Fruit fly (Drosophila melanogaster) whole organism, embryonic: ENCODE data around the gene hob.

Experiments
- Abd-B ChIP-seq: fragments of 200-800 bp; sonication (Bioruptor generic); optimal IDR thresholded peaks from 2 replicates; lab custom pipeline; 2018; ENCODE audit warnings: missing biosample characterization, mild to moderate bottlenecking, missing genetic modification characterization, moderate library complexity
- Aef1 ChIP-seq: fragments of 200-800 bp; sonication (Bioruptor generic); IDR thresholded peaks from 3 replicates; pipeline ENCODE4 v1.3.6; 2022; ENCODE audit warnings: missing biosample characterization, missing genetic modification characterization
- C15 ChIP-seq: fragments of 200-800 bp; sonication (Bioruptor generic); IDR thresholded peaks from 3 replicates; pipeline ENCODE4 v1.3.6; 2022; ENCODE audit warnings: missing biosample characterization, missing genetic modification characterization
- CG11085 ChIP-seq: fragments of 200-800 bp; sonication (Bioruptor generic); IDR thresholded peaks from 2 replicates; pipeline ENCODE4 v1.3.6; 2022; ENCODE audit warnings: missing biosample characterization, missing genetic modification characterization
- CG12104 ChIP-seq: fragments of 200-800 bp; sonication (Bioruptor generic); optimal IDR thresholded peaks from 3 replicates; lab custom pipeline; 2016; ENCODE audit warnings: missing biosample characterization, missing genetic modification characterization
- CG15269 ChIP-seq: fragments of 200-800 bp; sonication (Bioruptor generic); optimal IDR thresholded peaks from 2 replicates; lab custom pipeline; 2018; ENCODE audit warnings: missing biosample characterization, mild to moderate bottlenecking, missing genetic modification characterization, moderate library complexity
- CG16779 ChIP-seq: fragments of 200-800 bp; sonication (Bioruptor generic); IDR thresholded peaks from 2 replicates; pipeline ENCODE4 v1.3.6; 2022; ENCODE audit warnings: missing biosample characterization, missing genetic modification characterization
- CG17328 ChIP-seq: fragments of 200-800 bp; sonication (Bioruptor generic); IDR thresholded peaks from 2 replicates; pipeline ENCODE4 v1.3.6; 2022; ENCODE audit warnings: missing biosample characterization, missing genetic modification characterization
- CG2129 ChIP-seq: fragments of 200-800 bp; sonication (Bioruptor generic); IDR thresholded peaks from 2 replicates; pipeline ENCODE4 v1.3.6; 2022; ENCODE audit warnings: missing biosample characterization, missing genetic modification characterization; ENCODE audit not compliant: partially characterized antibody
- CG31441 ChIP-seq: fragments of 200-800 bp; sonication (Bioruptor generic); IDR thresholded peaks from 2 replicates; pipeline ENCODE4 v1.3.6; 2022; ENCODE audit warnings: missing biosample characterization, missing genetic modification characterization
- CG3281 ChIP-seq: fragments of 200-800 bp; sonication (Bioruptor generic); optimal IDR thresholded peaks from 3 replicates; lab custom pipeline; 2017; ENCODE audit warnings: missing biosample characterization, mild to moderate bottlenecking, missing genetic modification characterization
- CG6689 ChIP-seq: fragments of 200-800 bp; sonication (Bioruptor generic); IDR thresholded peaks from 2 replicates; pipeline ENCODE4 v1.3.6; 2022; ENCODE audit warnings: missing biosample characterization, missing genetic modification characterization
- CG6765 ChIP-seq: fragments of 200-800 bp; sonication (Bioruptor generic); optimal IDR thresholded peaks from 3 replicates; lab custom pipeline; 2017; ENCODE audit warnings: missing biosample characterization, mild to moderate bottlenecking, missing genetic modification characterization
- CG7839 ChIP-seq: fragments of 200-800 bp; sonication (Bioruptor generic); optimal IDR thresholded peaks from 3 replicates; lab custom pipeline; 2018; ENCODE audit warnings: missing biosample characterization, mild to moderate bottlenecking, missing genetic modification characterization, moderate library complexity
- CG8290 ChIP-seq, 3 experiments: fragments of 200-800 bp; sonication (Bioruptor generic); optimal IDR thresholded peaks; 2 replicates each; lab custom pipeline; 2016 to 2019; ENCODE audit warnings: missing biosample characterization in 3 of 3, missing genetic modification characterization in 3 of 3, mild to moderate bottlenecking in 2 of 3, moderate library complexity in 1 of 3
- CTCF ChIP-seq: fragments of 200-800 bp; sonication (Bioruptor generic); optimal IDR thresholded peaks from 2 replicates; lab custom pipeline; 2017; ENCODE audit warnings: missing biosample characterization, mild to moderate bottlenecking, missing genetic modification characterization, moderate library complexity
- D19B ChIP-seq: fragments of 200-800 bp; sonication (Bioruptor generic); optimal IDR thresholded peaks from 2 replicates; lab custom pipeline; 2017; ENCODE audit warnings: missing biosample characterization, mild to moderate bottlenecking, missing genetic modification characterization
- Deaf1 ChIP-seq: fragments of 200-800 bp; optimal IDR thresholded peaks from 3 replicates; lab custom pipeline; 2019; ENCODE audit warnings: missing biosample characterization, mild to moderate bottlenecking, missing genetic modification characterization, moderate library complexity
- Dfd ChIP-seq, 2 experiments: fragments of >200 bp; optimal IDR thresholded peaks; 2 replicates each; lab custom pipeline; 2017; ENCODE audit warnings: missing biosample characterization in 2 of 2, missing genetic modification characterization in 2 of 2
- Hey ChIP-seq: fragments of 200-800 bp; sonication (Bioruptor generic); optimal IDR thresholded peaks from 3 replicates; lab custom pipeline; 2018; ENCODE audit warnings: missing biosample characterization, mild to moderate bottlenecking, missing genetic modification characterization
- Hsf ChIP-seq: fragments of 200-800 bp; sonication (Bioruptor generic); optimal IDR thresholded peaks from 3 replicates; lab custom pipeline; 2016; ENCODE audit warnings: missing biosample characterization, missing genetic modification characterization
- Jarid2 ChIP-seq: fragments of 200-800 bp; sonication (Bioruptor generic); optimal IDR thresholded peaks from 3 replicates; lab custom pipeline; 2017; ENCODE audit warnings: mild to moderate bottlenecking, missing biosample characterization, missing genetic modification reagents, missing genetic modification characterization
- Kr ChIP-seq: fragments of 200-800 bp; sonication (Bioruptor generic); optimal IDR thresholded peaks from 2 replicates; lab custom pipeline; 2017; ENCODE audit warnings: missing biosample characterization, mild to moderate bottlenecking, missing genetic modification characterization
- Lpt ChIP-seq: fragments of >200 bp; optimal IDR thresholded peaks from 2 replicates; lab custom pipeline; 2018; ENCODE audit warnings: missing biosample characterization, missing genetic modification characterization
- Optix ChIP-seq: fragments of 200-800 bp; sonication (Bioruptor generic); IDR thresholded peaks from 3 replicates; pipeline ENCODE4 v1.3.6; 2022; ENCODE audit warnings: missing biosample characterization, missing genetic modification characterization
- PHDP ChIP-seq: fragments of 200-800 bp; sonication (Bioruptor generic); optimal IDR thresholded peaks from 3 replicates; lab custom pipeline; 2018; ENCODE audit warnings: missing biosample characterization, mild to moderate bottlenecking, missing genetic modification characterization, moderate library complexity
- Rx ChIP-seq: fragments of 200-800 bp; sonication (Bioruptor generic); IDR thresholded peaks from 2 replicates; pipeline ENCODE4 v1.3.6; 2022; ENCODE audit warnings: missing biosample characterization, missing genetic modification characterization
- Sox102F ChIP-seq: fragments of 200-800 bp; sonication (Bioruptor generic); optimal IDR thresholded peaks from 2 replicates; lab custom pipeline; 2018; ENCODE audit warnings: missing biosample characterization, mild to moderate bottlenecking, missing genetic modification characterization, moderate library complexity
- ato ChIP-seq: fragments of 200-800 bp; sonication (Bioruptor generic); IDR thresholded peaks from 2 replicates; pipeline ENCODE4 v1.3.6; 2022; ENCODE audit warnings: missing biosample characterization, missing genetic modification characterization; ENCODE audit not compliant: partially characterized antibody
- cato ChIP-seq: fragments of 200-800 bp; sonication (Bioruptor generic); optimal IDR thresholded peaks from 2 replicates; lab custom pipeline; 2016; ENCODE audit warnings: missing biosample characterization, missing genetic modification characterization, borderline replicate concordance
- cg ChIP-seq: fragments of 200-800 bp; sonication (Bioruptor generic); optimal IDR thresholded peaks from 3 replicates; lab custom pipeline; 2019; ENCODE audit warnings: missing biosample characterization, mild to moderate bottlenecking, missing genetic modification characterization, moderate library complexity
- chm ChIP-seq: fragments of 200-800 bp; sonication (Bioruptor generic); IDR thresholded peaks from 2 replicates; pipeline ENCODE4 v1.3.6; 2022; ENCODE audit warnings: missing biosample characterization, missing genetic modification characterization
- corto ChIP-seq: fragments of 200-800 bp; sonication (Bioruptor generic); optimal IDR thresholded peaks from 2 replicates; lab custom pipeline; 2016; ENCODE audit warnings: missing biosample characterization, mild to moderate bottlenecking, missing genetic modification characterization, moderate library complexity
- crc ChIP-seq: fragments of 200-800 bp; sonication (Bioruptor generic); optimal IDR thresholded peaks from 2 replicates; lab custom pipeline; 2016; ENCODE audit warnings: missing biosample characterization, missing genetic modification characterization
- dati ChIP-seq: fragments of 200-800 bp; sonication (Bioruptor generic); IDR thresholded peaks from 2 replicates; pipeline ENCODE4 v1.3.6; 2022; ENCODE audit warnings: missing biosample characterization, missing genetic modification characterization
- exex ChIP-seq: fragments of 200-800 bp; sonication (Bioruptor generic); optimal IDR thresholded peaks from 4 replicates; lab custom pipeline; 2018; ENCODE audit warnings: missing biosample characterization, mild to moderate bottlenecking, missing genetic modification characterization, moderate library complexity
- ftz-f1 ChIP-seq: fragments of 200-800 bp; sonication (Bioruptor generic); optimal IDR thresholded peaks from 2 replicates; lab custom pipeline; 2016; ENCODE audit warnings: missing biosample characterization, missing genetic modification characterization
- grn ChIP-seq: fragments of 200-800 bp; sonication (Bioruptor generic); optimal IDR thresholded peaks from 3 replicates; lab custom pipeline; 2017; ENCODE audit warnings: missing biosample characterization, missing genetic modification characterization
- insv ChIP-seq, 2 experiments: fragments of 200-800 bp; sonication (Bioruptor generic); optimal IDR thresholded peaks; 3 replicates each; lab custom pipeline; 2016 to 2018; ENCODE audit warnings: missing biosample characterization in 2 of 2, missing genetic modification characterization in 2 of 2
- lilli ChIP-seq: fragments of 200-800 bp; sonication (Bioruptor generic); optimal IDR thresholded peaks from 3 replicates; lab custom pipeline; 2016; ENCODE audit warnings: missing biosample characterization, missing genetic modification characterization
- lola ChIP-seq, 3 experiments: fragments of >200 bp in 2 of 3; fragments of 200-800 bp in 1 of 3; sonication (Bioruptor generic) in 1 of 3; optimal IDR thresholded peaks; 2 replicates each; lab custom pipeline; 2017 to 2019; ENCODE audit warnings: missing biosample characterization in 3 of 3, missing genetic modification characterization in 3 of 3, mild to moderate bottlenecking in 1 of 3, moderate library complexity in 1 of 3
- p53 ChIP-seq: fragments of 200-800 bp; sonication (Bioruptor generic); optimal IDR thresholded peaks from 2 replicates; lab custom pipeline; 2016; ENCODE audit warnings: missing biosample characterization, missing genetic modification characterization
- pfk ChIP-seq: fragments of 200-800 bp; sonication (Bioruptor generic); optimal IDR thresholded peaks from 2 replicates; lab custom pipeline; 2018; ENCODE audit warnings: missing biosample characterization, mild to moderate bottlenecking, missing genetic modification characterization, moderate library complexity
- pros ChIP-seq: fragments of 200-800 bp; sonication (Bioruptor generic); optimal IDR thresholded peaks from 3 replicates; lab custom pipeline; 2019; ENCODE audit warnings: missing biosample characterization, mild to moderate bottlenecking, missing genetic modification characterization, moderate library complexity
- slp2 ChIP-seq: fragments of 200-800 bp; sonication (Bioruptor generic); optimal IDR thresholded peaks from 2 replicates; lab custom pipeline; 2016; ENCODE audit warnings: missing biosample characterization, missing genetic modification characterization
- sob ChIP-seq: fragments of 200-800 bp; sonication (Bioruptor generic); IDR thresholded peaks from 2 replicates; pipeline ENCODE4 v1.3.6; 2022; ENCODE audit warnings: missing biosample characterization, missing genetic modification characterization
- sqz ChIP-seq: fragments of 200-800 bp; sonication (Bioruptor generic); optimal IDR thresholded peaks from 3 replicates; lab custom pipeline; 2018; ENCODE audit warnings: missing biosample characterization, mild to moderate bottlenecking, missing genetic modification characterization
- sr ChIP-seq: fragments of 200-800 bp; sonication (Bioruptor generic); IDR thresholded peaks from 3 replicates; pipeline ENCODE4 v1.3.6; 2022; ENCODE audit warnings: missing biosample characterization, missing genetic modification characterization
- tup ChIP-seq: fragments of 200-800 bp; sonication (Bioruptor generic); optimal IDR thresholded peaks from 2 replicates; lab custom pipeline; 2016; ENCODE audit warnings: missing biosample characterization, mild to moderate bottlenecking, missing genetic modification characterization, moderate library complexity

The hob gene

DNA sequence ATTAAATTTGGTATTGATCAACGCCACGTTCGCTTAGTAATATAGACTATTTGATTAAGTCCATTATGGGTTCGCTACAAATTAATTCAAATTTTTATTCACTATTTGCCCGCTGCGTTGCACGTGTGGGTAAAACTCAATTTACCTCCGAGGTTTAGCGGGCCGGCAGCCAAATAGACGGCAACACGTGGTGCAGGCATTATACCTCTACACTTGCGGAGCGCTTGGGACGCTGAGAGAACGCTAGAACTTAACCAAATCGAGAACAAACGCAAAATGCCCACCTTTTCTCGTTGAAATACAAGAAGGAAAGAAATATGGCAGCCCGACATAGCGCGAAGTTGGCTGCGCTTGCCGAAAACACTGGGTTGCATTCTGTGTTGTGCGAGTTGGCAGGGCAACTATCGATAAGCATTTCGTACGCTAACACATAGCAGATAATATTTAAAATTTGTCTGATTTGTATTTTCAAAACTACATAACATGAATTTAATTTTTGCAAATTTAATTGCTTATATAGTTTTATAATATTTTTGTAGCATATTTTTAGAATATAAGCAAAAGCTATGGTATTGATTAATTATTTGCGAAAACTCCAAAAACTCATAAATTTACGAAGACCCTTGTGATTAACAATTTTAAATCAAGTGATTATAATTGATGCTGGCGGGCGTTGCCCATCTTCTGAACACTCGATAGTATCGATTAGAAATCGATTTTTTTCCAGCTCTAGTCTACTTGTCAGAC lies 4.1 kb upstream of the hob start, which contains the start of the genes RpL28 and eIF1 (continued):
- peak; percentile 79 for TF ChIP-seq Aef1
- TF ChIP-seq Dfd (GFP tag; optimal IDR thresholded peaks at IDR 0.05; lab: Kevin White, UChicago): no peak
- TF ChIP-seq pros: no peak
- peak; percentile 83 for TF ChIP-seq D19B
- peak; percentile 91 for TF ChIP-seq Hey (tag; lab: Kevin White, UChicago)
- peak; percentile 87 for TF ChIP-seq CG11085 (GFP tag; lab: Robert Waterston, UW)
- TF ChIP-seq tup: peak; percentile 78
- TF ChIP-seq chm (GFP tag; lab: Robert Waterston, UW): peak; percentile 96
- peak; percentile 89 for TF ChIP-seq CG31441 (GFP tag; lab: Robert Waterston, UW)
- peak; percentile 96 for TF ChIP-seq CG12104 (GFP tag; lab: Kevin White, UChicago)
- peak; percentile 86 for TF ChIP-seq sqz
- peak; percentile 88 for TF ChIP-seq Kr (GFP tag; lab: Kevin White, UChicago)
- peak; percentile 84 for TF ChIP-seq CG16779 (GFP tag; lab: Robert Waterston, UW)
- TF ChIP-seq CG7839 (tag; lab: Kevin White, UChicago): peak; percentile 84
- TF ChIP-seq cato (GFP tag; lab: Kevin White, UChicago): peak; percentile 86
- TF ChIP-seq CG15269 (tag; lab: Kevin White, UChicago): peak; percentile 56
- TF ChIP-seq CG17328 (GFP tag; lab: Robert Waterston, UW): peak; percentile 91
- peak; percentile 93 for TF ChIP-seq CG8290 (GFP tag; optimal IDR thresholded peaks at IDR 0.05; lab: Kevin White, UChicago)
- TF ChIP-seq CG8290 (tag; optimal IDR thresholded peaks at IDR 0.05; lab: Kevin White, UChicago): peak; percentile 89 to 97
- TF ChIP-seq Sox102F (GFP tag; lab: Kevin White, UChicago): no peak
- peak; percentile 73 for TF ChIP-seq CG6689
- TF ChIP-seq Lpt: no peak
- TF ChIP-seq Hsf (GFP tag; lab: Kevin White, UChicago): peak; percentile 94
- TF ChIP-seq exex: peak; percentile 53
- peak; percentile 86 for TF ChIP-seq dati (GFP tag; lab: Robert Waterston, UW)
- peak; percentile 82 for TF ChIP-seq p53 (GFP tag; lab: Kevin White, UChicago)
- peak; percentile 91 for TF ChIP-seq lilli (GFP tag; lab: Kevin White, UChicago)
- no peak for TF ChIP-seq cg
- TF ChIP-seq Rx (GFP tag; lab: Robert Waterston, UW): peak; percentile 94
- peak; percentile 67 for TF ChIP-seq CTCF (GFP tag; lab: Kevin White, UChicago)
- peak; percentile 95 for TF ChIP-seq CG6765 (GFP tag; lab: Kevin White, UChicago)
- peak; percentile 86; the same call in 2 of the 3 replicates for TF ChIP-seq C15 (GFP tag; lab: Robert Waterston, UW)
- peak in 1 of 2 experiments; percentile 77 for TF ChIP-seq insv (GFP tag; optimal IDR thresholded peaks at IDR 0.05; lab: Kevin White, UChicago)
- TF ChIP-seq lola (GFP tag; optimal IDR thresholded peaks at IDR 0.05; lab: Kevin White, UChicago): peak in 1 of 3 experiments; percentile 79
- TF ChIP-seq pfk (GFP tag; lab: Kevin White, UChicago): peak; percentile 81
- TF ChIP-seq Jarid2 (GFP tag; lab: Kevin White, UChicago): peak; percentile 78
- peak; percentile 89 for TF ChIP-seq crc (GFP tag; lab: Kevin White, UChicago)
- peak; percentile 73 for TF ChIP-seq Abd-B
- peak; percentile 94 for TF ChIP-seq CG3281 (GFP tag; lab: Kevin White, UChicago)
- no peak; the same call in none of the 2 replicates for TF ChIP-seq ato (GFP tag; lab: Robert Waterston, UW)
- TF ChIP-seq sob (GFP tag; lab: Robert Waterston, UW): peak; percentile 91
- TF ChIP-seq CG2129: peak; percentile 67
- TF ChIP-seq ftz-f1 (GFP tag; lab: Kevin White, UChicago): peak; percentile 52
- peak; percentile 84 for TF ChIP-seq PHDP (tag; lab: Kevin White, UChicago)
- peak; percentile 81 for TF ChIP-seq Optix (GFP tag; lab: Robert Waterston, UW)
- TF ChIP-seq corto (GFP tag; lab: Kevin White, UChicago): peak; percentile 40
- TF ChIP-seq slp2 (GFP tag; lab: Kevin White, UChicago): peak; percentile 89
- peak; percentile 89 for TF ChIP-seq sr (GFP tag; lab: Robert Waterston, UW)
- no peak for TF ChIP-seq Deaf1 (tag; lab: Kevin White, UChicago)
- TF ChIP-seq grn (GFP tag; lab: Kevin White, UChicago): peak; percentile 83
